Fruit fly (Drosophila melanogaster) whole organism, adult: Measurements from ENCODE around the gene CycY.

Source experiments
- CG7045 ChIP-seq: fragments of 200-800 bp; sonication (Bioruptor generic); optimal IDR thresholded peaks from 2 replicates; lab custom pipeline; 2017; ENCODE audit warnings: missing biosample characterization, mild to moderate bottlenecking, missing genetic modification characterization
- bab1 ChIP-seq: fragments of 200-800 bp; sonication (Bioruptor generic); optimal IDR thresholded peaks from 3 replicates; lab custom pipeline; 2019; ENCODE audit warnings: missing biosample characterization, mild to moderate bottlenecking, missing genetic modification characterization, moderate library complexity
- cic ChIP-seq: fragments of 200-800 bp; sonication (Bioruptor generic); optimal IDR thresholded peaks from 2 replicates; lab custom pipeline; 2017; ENCODE audit warnings: missing biosample characterization, mild to moderate bottlenecking, missing genetic modification characterization, moderate library complexity
- kay ChIP-seq: fragments of 200-800 bp; sonication (Bioruptor generic); peaks from one replicate; lab custom pipeline; 2016; ENCODE audit warnings: missing biosample characterization, missing genetic modification characterization, borderline replicate concordance
- pad ChIP-seq: fragments of 200-800 bp; sonication (Bioruptor generic); optimal IDR thresholded peaks from 3 replicates; lab custom pipeline; 2017; ENCODE audit warnings: missing biosample characterization, missing genetic modification characterization, mild to moderate bottlenecking, moderate library complexity, missing genetic modification reagents
- toe ChIP-seq: fragments of 200-800 bp; sonication (Bioruptor generic); optimal IDR thresholded peaks from 2 replicates; lab custom pipeline; 2016; ENCODE audit warnings: missing biosample characterization, missing genetic modification characterization

dm6 chr2L:11806701-11807674 lies 6.6 kb downstream of the CycY start:
- TF ChIP-seq toe (GFP tag; lab: Kevin White, UChicago) (peak; percentile 23), cic (GFP tag; lab: Kevin White, UChicago) (peak; percentile 93), bab1 (GFP tag; lab: Kevin White, UChicago) (peak; percentile 41), kay (GFP tag; lab: Kevin White, UChicago) (no peak), pad (GFP tag; lab: Kevin White, UChicago) (peak; percentile 17), CG7045 (GFP tag; lab: Kevin White, UChicago) (peak; percentile 55)
